Fruit fly (Drosophila melanogaster): ENCODE results near the gene Imp.

The Imp gene

DNA sequence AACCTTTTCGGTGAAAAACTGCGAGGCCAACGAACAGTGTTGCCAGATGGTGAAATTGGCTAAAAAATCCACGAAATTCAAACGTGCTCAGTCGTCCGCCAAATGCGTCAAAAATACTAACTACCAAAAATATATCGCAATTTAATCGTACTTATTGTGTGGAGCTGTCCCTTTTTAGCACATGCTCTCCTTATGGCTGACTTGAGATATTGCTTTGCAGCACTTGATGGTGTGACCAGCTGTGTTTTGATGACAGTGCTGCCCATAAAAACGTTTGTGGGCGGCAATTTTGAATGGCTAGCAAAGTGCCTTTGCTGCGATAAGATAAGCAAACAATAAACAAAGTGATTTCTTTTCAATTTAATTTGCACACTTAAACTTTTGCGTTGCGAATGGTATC lies 59.9 kb downstream of the Imp start, which contains the start of gene Tango5 (continued):
- TF ChIP-seq Sox102F (GFP tag; optimal IDR thresholded peaks at IDR 0.05) (no peak), Fer3 (tag; optimal IDR thresholded peaks at IDR 0.05) (no peak), pros (GFP tag; optimal IDR thresholded peaks at IDR 0.05) (no peak), CG4820 (GFP tag; optimal IDR thresholded peaks at IDR 0.05) (no peak), Elba2 (GFP tag; optimal IDR thresholded peaks at IDR 0.05) (peak; percentile 34), so (GFP tag; IDR thresholded peaks at IDR 0.05) (no peak), CG10267 (tag; optimal IDR thresholded peaks at IDR 0.05) (peak; percentile 61), Neu2 (GFP tag; optimal IDR thresholded peaks at IDR 0.05; ENCODE audit: borderline replicate concordance) (no peak), run (tag; optimal IDR thresholded peaks at IDR 0.05) (no peak), CG30431 (GFP tag; optimal IDR thresholded peaks at IDR 0.05) (no peak), CG12769 (tag; optimal IDR thresholded peaks at IDR 0.05) (peak; percentile 10), CG15011 (GFP tag; optimal IDR thresholded peaks at IDR 0.05) (no peak), gcm2 (GFP tag; optimal IDR thresholded peaks at IDR 0.05) (no peak), CG17328 (GFP tag; IDR thresholded peaks at IDR 0.05) (no peak), CG32767 (GFP tag; IDR thresholded peaks at IDR 0.05) (no peak), CG17829 (tag; optimal IDR thresholded peaks at IDR 0.05) (peak; percentile 48), vvl (GFP tag; IDR thresholded peaks at IDR 0.05) (no peak), HLH4C (GFP tag; IDR thresholded peaks at IDR 0.05; ENCODE audit: partially characterized antibody) (no peak; the same call in 2 of the 3 replicates), btn (GFP tag; optimal IDR thresholded peaks at IDR 0.05) (no peak), danr (GFP tag; IDR thresholded peaks at IDR 0.05) (no peak), CG8281 (tag; optimal IDR thresholded peaks at IDR 0.05) (no peak), E2f1 (GFP tag; IDR thresholded peaks at IDR 0.05) (no peak), CG14667 (GFP tag; IDR thresholded peaks at IDR 0.05) (no peak), Sry-δ (GFP tag; optimal IDR thresholded peaks at IDR 0.05) (peak; percentile 65), Stat92E (GFP tag; optimal IDR thresholded peaks at IDR 0.05) (peak in 1 of 3 experiments; percentile 52), wdn (GFP tag; IDR thresholded peaks at IDR 0.05) (no peak), sug (tag; optimal IDR thresholded peaks at IDR 0.05) (peak; percentile 27), CG14441 (GFP tag; IDR thresholded peaks at IDR 0.05) (no peak), CG2712 (tag; optimal IDR thresholded peaks at IDR 0.05) (peak; percentile 40), CG7839 (tag; optimal IDR thresholded peaks at IDR 0.05) (no peak), CG1602 (GFP tag; optimal IDR thresholded peaks at IDR 0.05) (no peak), pita (GFP tag; optimal IDR thresholded peaks at IDR 0.05) (no peak), CG3163 (GFP tag; optimal IDR thresholded peaks at IDR 0.05) (no peak), CG8765 (GFP tag; IDR thresholded peaks at IDR 0.05) (no peak), CG9876 (GFP tag; optimal IDR thresholded peaks at IDR 0.05) (no peak), Abd-B (GFP tag; optimal IDR thresholded peaks at IDR 0.05) (peak; percentile 71), unc-4 (GFP tag; IDR thresholded peaks at IDR 0.05; ENCODE audit: partially characterized antibody) (peak; percentile 62; the same call in 1 of the 2 replicates), Ptx1 (GFP tag; IDR thresholded peaks at IDR 0.05) (no peak), CG11560 (tag; IDR thresholded peaks at IDR 0.05) (no peak), CG7271 (tag; optimal IDR thresholded peaks at IDR 0.05) (no peak), repo (GFP tag; optimal IDR thresholded peaks at IDR 0.05) (no peak), MBD-R2 (GFP tag; IDR thresholded peaks at IDR 0.05) (0 out of 2 replicates have a peak, but pooled peaks have one; percentile 25), insv (GFP tag; optimal IDR thresholded peaks at IDR 0.05) (peak in 1 of 2 experiments; percentile 16), pum (GFP tag; optimal IDR thresholded peaks at IDR 0.05) (no peak), CHES-1-like (GFP tag; optimal IDR thresholded peaks at IDR 0.05) (peak; percentile 21), gt (GFP tag; IDR thresholded peaks at IDR 0.05) (no peak), tin (GFP tag; optimal IDR thresholded peaks at IDR 0.05) (no peak), Xbp1 (GFP tag; optimal IDR thresholded peaks at IDR 0.05) (no peak), row (GFP tag; IDR thresholded peaks at IDR 0.05) (0 out of 3 replicates have a peak, but pooled peaks have one; percentile 25), knrl (GFP tag; IDR thresholded peaks at IDR 0.05; ENCODE audit: partially characterized antibody) (peak; percentile 67), zen2 (GFP tag; IDR thresholded peaks at IDR 0.05; ENCODE audit: partially characterized antibody) (no peak)
